Fruit fly (Drosophila melanogaster) whole organism, embryonic: ENCODE data around the gene CG5810.
A peak's percentile ranks its signal among the peaks of the same experiment; 100 is the strongest.

ENCODE experiments used
- Asciz ChIP-seq: fragments of 200-800 bp; sonication (Bioruptor generic); optimal IDR thresholded peaks from 2 replicates; lab custom pipeline; 2017; ENCODE audit warnings: missing biosample characterization, mild to moderate bottlenecking, missing genetic modification characterization, missing genetic modification reagents
- Blimp-1 ChIP-seq: fragments of 200-800 bp; sonication (Bioruptor generic); optimal IDR thresholded peaks from 3 replicates; lab custom pipeline; 2018; ENCODE audit warnings: missing biosample characterization, missing genetic modification characterization, mild to moderate bottlenecking, moderate library complexity, missing genetic modification reagents
- CG10366 ChIP-seq: fragments of 200-800 bp; sonication (Bioruptor generic); IDR thresholded peaks from 2 replicates; pipeline ENCODE4 v1.3.6; 2022; ENCODE audit warnings: missing biosample characterization, missing genetic modification characterization
- CG10462 ChIP-seq: fragments of 200-800 bp; sonication (Bioruptor generic); optimal IDR thresholded peaks from 2 replicates; lab custom pipeline; 2016; ENCODE audit warnings: missing biosample characterization, missing genetic modification characterization
- CG11247 ChIP-seq: fragments of 200-800 bp; sonication (Bioruptor generic); IDR thresholded peaks from 2 replicates; pipeline ENCODE4 v1.3.6; 2022; ENCODE audit warnings: missing biosample characterization, missing genetic modification characterization
- CG11398 ChIP-seq: fragments of 200-800 bp; sonication (Bioruptor generic); optimal IDR thresholded peaks from 2 replicates; lab custom pipeline; 2016; ENCODE audit warnings: missing biosample characterization, missing genetic modification characterization
- CG11723 ChIP-seq: fragments of 200-800 bp; sonication (Bioruptor generic); optimal IDR thresholded peaks from 2 replicates; lab custom pipeline; 2017; ENCODE audit warnings: missing biosample characterization, mild to moderate bottlenecking, missing genetic modification characterization
- CG12155 ChIP-seq: fragments of 200-800 bp; sonication (Bioruptor generic); optimal IDR thresholded peaks from 3 replicates; lab custom pipeline; 2016; ENCODE audit warnings: missing biosample characterization, missing genetic modification characterization
- CG12236 ChIP-seq: fragments of 200-800 bp; sonication (Bioruptor generic); optimal IDR thresholded peaks from 2 replicates; lab custom pipeline; 2016; ENCODE audit warnings: missing biosample characterization, missing genetic modification characterization
- CG12659 ChIP-seq: fragments of 200-800 bp; sonication (Bioruptor generic); optimal IDR thresholded peaks from 3 replicates; lab custom pipeline; 2017; ENCODE audit warnings: mild to moderate bottlenecking, missing biosample characterization, missing genetic modification reagents, missing genetic modification characterization
- CG18599 ChIP-seq: fragments of 200-800 bp; sonication (Bioruptor generic); optimal IDR thresholded peaks from 3 replicates; lab custom pipeline; 2017; ENCODE audit warnings: missing biosample characterization, missing genetic modification characterization, mild to moderate bottlenecking, moderate library complexity, missing genetic modification reagents
- CG18619 ChIP-seq: fragments of 200-800 bp; sonication (Bioruptor generic); optimal IDR thresholded peaks from 3 replicates; lab custom pipeline; 2017; ENCODE audit warnings: missing biosample characterization, mild to moderate bottlenecking, missing genetic modification characterization
- CG18764 ChIP-seq: fragments of 200-800 bp; sonication (Bioruptor generic); optimal IDR thresholded peaks from 3 replicates; lab custom pipeline; 2016; ENCODE audit warnings: missing biosample characterization, missing genetic modification characterization
- CG3281 ChIP-seq: fragments of 200-800 bp; sonication (Bioruptor generic); optimal IDR thresholded peaks from 3 replicates; lab custom pipeline; 2017; ENCODE audit warnings: missing biosample characterization, mild to moderate bottlenecking, missing genetic modification characterization
- CG33213 ChIP-seq: fragments of 200-800 bp; sonication (Bioruptor generic); optimal IDR thresholded peaks from 3 replicates; lab custom pipeline; 2016; ENCODE audit warnings: missing biosample characterization, missing genetic modification characterization
- CG34422 ChIP-seq: fragments of 200-800 bp; sonication (Bioruptor generic); IDR thresholded peaks from 3 replicates; pipeline ENCODE4 v1.3.6; 2022; ENCODE audit warnings: missing biosample characterization, missing genetic modification characterization
- CG3995 ChIP-seq: fragments of 200-800 bp; sonication (Bioruptor generic); optimal IDR thresholded peaks from 3 replicates; lab custom pipeline; 2016; ENCODE audit warnings: missing biosample characterization, missing genetic modification characterization
- CG6791 ChIP-seq: fragments of 200-800 bp; sonication (Bioruptor generic); IDR thresholded peaks from 3 replicates; pipeline ENCODE4 v1.3.6; 2022; ENCODE audit warnings: missing biosample characterization, missing genetic modification characterization; ENCODE audit not compliant: partially characterized antibody
- D19B ChIP-seq: fragments of 200-800 bp; sonication (Bioruptor generic); optimal IDR thresholded peaks from 2 replicates; lab custom pipeline; 2017; ENCODE audit warnings: missing biosample characterization, mild to moderate bottlenecking, missing genetic modification characterization
- E2f2 ChIP-seq: fragments of 200-800 bp; sonication (Bioruptor generic); IDR thresholded peaks from 2 replicates; pipeline ENCODE4 v1.3.6; 2022; ENCODE audit warnings: missing biosample characterization, missing genetic modification characterization
- HHEX ChIP-seq: fragments of 200-800 bp; sonication (Bioruptor generic); optimal IDR thresholded peaks from 3 replicates; lab custom pipeline; 2017; ENCODE audit warnings: missing biosample characterization, mild to moderate bottlenecking, missing genetic modification characterization, missing genetic modification reagents
- HLHmδ ChIP-seq: fragments of 200-800 bp; sonication (Bioruptor generic); optimal IDR thresholded peaks from 2 replicates; lab custom pipeline; 2018; ENCODE audit warnings: missing biosample characterization, mild to moderate bottlenecking, missing genetic modification characterization, moderate library complexity
- Hr51 ChIP-seq, 2 experiments: fragments of 200-800 bp; sonication (Bioruptor generic); optimal IDR thresholded peaks; 2 replicates in 1 of 2; 3 replicates in 1 of 2; lab custom pipeline; 2016 to 2018; ENCODE audit warnings: missing biosample characterization in 2 of 2, missing genetic modification characterization in 2 of 2, mild to moderate bottlenecking in 1 of 2, moderate library complexity in 1 of 2
- Hsf ChIP-seq: fragments of 200-800 bp; sonication (Bioruptor generic); optimal IDR thresholded peaks from 3 replicates; lab custom pipeline; 2016; ENCODE audit warnings: missing biosample characterization, missing genetic modification characterization
- Lpt ChIP-seq: fragments of >200 bp; optimal IDR thresholded peaks from 2 replicates; lab custom pipeline; 2018; ENCODE audit warnings: missing biosample characterization, missing genetic modification characterization
- Meics ChIP-seq: fragments of 200-800 bp; sonication (Bioruptor generic); optimal IDR thresholded peaks from 2 replicates; lab custom pipeline; 2017; ENCODE audit warnings: missing biosample characterization, mild to moderate bottlenecking, missing genetic modification characterization
- NK7.1 ChIP-seq: fragments of 200-800 bp; sonication (Bioruptor generic); optimal IDR thresholded peaks from 3 replicates; lab custom pipeline; 2016; ENCODE audit warnings: missing biosample characterization, missing genetic modification characterization
- Sox100B ChIP-seq: fragments of 200-800 bp; sonication (Bioruptor generic); optimal IDR thresholded peaks from 3 replicates; lab custom pipeline; 2018; ENCODE audit warnings: missing biosample characterization, mild to moderate bottlenecking, missing genetic modification characterization
- Sry-δ ChIP-seq: fragments of 200-800 bp; sonication (Bioruptor generic); optimal IDR thresholded peaks from 2 replicates; lab custom pipeline; 2016; ENCODE audit warnings: missing biosample characterization, missing genetic modification characterization
- amos ChIP-seq: fragments of 200-800 bp; sonication (Bioruptor generic); IDR thresholded peaks from 2 replicates; pipeline ENCODE4 v1.3.6; 2022; ENCODE audit warnings: missing biosample characterization, missing genetic modification characterization; ENCODE audit not compliant: partially characterized antibody
- dan ChIP-seq: fragments of 200-800 bp; sonication (Bioruptor generic); IDR thresholded peaks from 2 replicates; pipeline ENCODE4 v1.3.6; 2022; ENCODE audit warnings: missing biosample characterization, missing genetic modification characterization
- fd64A ChIP-seq: fragments of 200-800 bp; sonication (Bioruptor generic); optimal IDR thresholded peaks from 3 replicates; lab custom pipeline; 2018; ENCODE audit warnings: missing biosample characterization, mild to moderate bottlenecking, missing genetic modification characterization
- fru ChIP-seq: fragments of >200 bp; optimal IDR thresholded peaks from 2 replicates; lab custom pipeline; 2017
- gcm ChIP-seq: fragments of 200-800 bp; sonication (Bioruptor generic); optimal IDR thresholded peaks from 2 replicates; lab custom pipeline; 2019; ENCODE audit warnings: missing biosample characterization, mild to moderate bottlenecking, missing genetic modification characterization, moderate library complexity
- gem ChIP-seq: fragments of 200-800 bp; sonication (Bioruptor generic); optimal IDR thresholded peaks from 2 replicates; lab custom pipeline; 2019; ENCODE audit warnings: missing biosample characterization, mild to moderate bottlenecking, missing genetic modification characterization, moderate library complexity
- gfzf ChIP-seq: fragments of 200-800 bp; sonication (Bioruptor generic); optimal IDR thresholded peaks from 2 replicates; lab custom pipeline; 2016; ENCODE audit warnings: missing biosample characterization, mild to moderate bottlenecking, missing genetic modification characterization, moderate library complexity
- gsb ChIP-seq: fragments of 200-800 bp; sonication (Bioruptor generic); IDR thresholded peaks from 2 replicates; pipeline ENCODE4 v1.3.6; 2022; ENCODE audit warnings: missing biosample characterization, missing genetic modification characterization
- lmd ChIP-seq: fragments of 200-800 bp; sonication (Bioruptor generic); IDR thresholded peaks from 2 replicates; pipeline ENCODE4 v1.3.6; 2022; ENCODE audit warnings: missing biosample characterization, missing genetic modification characterization
- mam ChIP-seq: fragments of 200-800 bp; sonication (Bioruptor generic); optimal IDR thresholded peaks from 3 replicates; lab custom pipeline; 2016; ENCODE audit warnings: missing biosample characterization, missing genetic modification characterization
- otp ChIP-seq: fragments of 200-800 bp; sonication (Bioruptor generic); IDR thresholded peaks from 3 replicates; pipeline ENCODE4, ENCODE4 v1.3.6; 2022; ENCODE audit warnings: missing biosample characterization, missing genetic modification characterization
- prd ChIP-seq, 3 experiments: fragments of >200 bp in 2 of 3; fragments of 200-800 bp in 1 of 3; sonication (Bioruptor generic) in 1 of 3; optimal IDR thresholded peaks in 2 of 3; IDR thresholded peaks in 1 of 3; 2 replicates in 2 of 3; 3 replicates in 1 of 3; pipeline versions ENCODE4 v1.3.6 to Lab custom; 2017 to 2022; ENCODE audit warnings: missing biosample characterization in 1 of 3, missing genetic modification characterization in 1 of 3
- seq ChIP-seq: fragments of 200-800 bp; sonication (Bioruptor generic); IDR thresholded peaks from 2 replicates; pipeline ENCODE4 v1.3.6; 2022; ENCODE audit warnings: missing biosample characterization, missing genetic modification characterization
- sim ChIP-seq: fragments of 200-800 bp; sonication (Bioruptor generic); IDR thresholded peaks from 2 replicates; pipeline ENCODE4 v1.3.6; 2022; ENCODE audit warnings: missing biosample characterization, missing genetic modification characterization
- so ChIP-seq: fragments of 200-800 bp; sonication (Bioruptor generic); IDR thresholded peaks from 3 replicates; pipeline ENCODE4 v1.3.6; 2022; ENCODE audit warnings: missing biosample characterization, missing genetic modification characterization
- sob ChIP-seq: fragments of 200-800 bp; sonication (Bioruptor generic); IDR thresholded peaks from 2 replicates; pipeline ENCODE4 v1.3.6; 2022; ENCODE audit warnings: missing biosample characterization, missing genetic modification characterization
- sr ChIP-seq: fragments of 200-800 bp; sonication (Bioruptor generic); IDR thresholded peaks from 3 replicates; pipeline ENCODE4 v1.3.6; 2022; ENCODE audit warnings: missing biosample characterization, missing genetic modification characterization
- ssp ChIP-seq: fragments of 200-800 bp; sonication (Bioruptor generic); IDR thresholded peaks from 2 replicates; pipeline ENCODE4 v1.3.6; 2022; ENCODE audit warnings: missing biosample characterization, missing genetic modification characterization
- tgo ChIP-seq: fragments of 200-800 bp; sonication (Bioruptor generic); IDR thresholded peaks from 3 replicates; pipeline ENCODE4 v1.3.6; 2022; ENCODE audit warnings: missing biosample characterization, missing genetic modification characterization
- vvl ChIP-seq: fragments of 200-800 bp; sonication (Bioruptor generic); IDR thresholded peaks from 2 replicates; pipeline ENCODE4 v1.3.6; 2022; ENCODE audit warnings: missing biosample characterization, missing genetic modification characterization

CG5810 gene

dm6 chr3R:21151090-21151870 lies 12.3 kb upstream of the CG5810 start (continued):
- TF ChIP-seq CG3281 (peak; percentile 73), Hsf (GFP tag; lab: Kevin White, UChicago) (peak; percentile 57), gcm (GFP tag; lab: Kevin White, UChicago) (peak; percentile 26), CG12659 (GFP tag; lab: Kevin White, UChicago) (peak; percentile 55), sob (GFP tag; lab: Robert Waterston, UW) (peak; percentile 71), CG12236 (GFP tag; lab: Kevin White, UChicago) (peak; percentile 19), Lpt (GFP tag; lab: Kevin White, UChicago) (no peak), sim (GFP tag; lab: Robert Waterston, UW) (0 out of 2 replicates have a peak, but pooled peaks have one; percentile 4), CG18764 (no peak), fd64A (no peak), dan (GFP tag; lab: Robert Waterston, UW) (no peak), Blimp-1 (GFP tag; lab: Kevin White, UChicago) (peak; percentile 38), gem (tag; lab: Kevin White, UChicago) (peak; percentile 72), prd (optimal IDR thresholded peaks at IDR 0.05; lab: Kevin White, UChicago) (no peak), prd (GFP tag; IDR thresholded peaks at IDR 0.05; lab: Robert Waterston, UW) (peak; percentile 49; the same call in 2 of the 3 replicates), otp (GFP tag; lab: Robert Waterston, UW) (0 out of 3 replicates have a peak, but pooled peaks have one; percentile 7), Sox100B (GFP tag; lab: Kevin White, UChicago) (peak; percentile 47), lmd (GFP tag; lab: Robert Waterston, UW) (peak; percentile 44; the same call in 1 of the 2 replicates), CG34422 (GFP tag; lab: Robert Waterston, UW) (no peak), D19B (GFP tag; lab: Kevin White, UChicago) (peak; percentile 37), ssp (GFP tag; lab: Robert Waterston, UW) (peak; percentile 43), CG33213 (GFP tag; lab: Kevin White, UChicago) (no peak), CG11247 (GFP tag; lab: Robert Waterston, UW) (no peak), seq (GFP tag; lab: Robert Waterston, UW) (peak; percentile 65), tgo (GFP tag; lab: Robert Waterston, UW) (peak; percentile 62; the same call in 2 of the 3 replicates), Meics (peak; percentile 67), CG10366 (GFP tag; lab: Robert Waterston, UW) (peak; percentile 61), so (GFP tag; lab: Robert Waterston, UW) (0 out of 3 replicates have a peak, but pooled peaks have one; percentile 52), Sry-δ (no peak), HLHmδ (GFP tag; lab: Kevin White, UChicago) (no peak), CG18619 (GFP tag; lab: Kevin White, UChicago) (peak; percentile 9), fru (lab: Kevin White, UChicago) (no peak), NK7.1 (GFP tag; lab: Kevin White, UChicago) (peak; percentile 16), amos (no peak), vvl (GFP tag; lab: Robert Waterston, UW) (peak; percentile 78), CG3995 (GFP tag; lab: Kevin White, UChicago) (no peak), gfzf (GFP tag; lab: Kevin White, UChicago) (no peak), sr (peak; percentile 91), CG6791 (GFP tag; lab: Robert Waterston, UW) (no peak), CG11723 (no peak), mam (GFP tag; lab: Kevin White, UChicago) (peak; percentile 53), HHEX (GFP tag; lab: Kevin White, UChicago) (peak; percentile 61), CG10462 (no peak), CG12155 (GFP tag; lab: Kevin White, UChicago) (peak; percentile 56), CG18599 (GFP tag; lab: Kevin White, UChicago) (peak; percentile 69), E2f2 (GFP tag; lab: Robert Waterston, UW) (peak; percentile 35; the same call in 1 of the 2 replicates), Asciz (GFP tag; lab: Kevin White, UChicago) (peak; percentile 42), CG11398 (GFP tag; lab: Kevin White, UChicago) (no peak), Hr51 (GFP tag; optimal IDR thresholded peaks at IDR 0.05; lab: Kevin White, UChicago) (peak in 1 of 2 experiments; percentile 80), gsb (GFP tag; lab: Robert Waterston, UW) (no peak)
